Worm (Caenorhabditis elegans) whole organism, L4 larva: ENCODE results near the gene F28H6.8.
A peak's percentile ranks its signal among the peaks of the same experiment; 100 is the strongest.

Experiments used
- Y48G9A.11 ChIP-seq: fragments of 200-800 bp; sonication (Bioruptor generic); IDR thresholded peaks from 2 replicates; pipeline ENCODE4 v1.3.6; 2022; ENCODE audit warnings: missing genetic modification reagents, missing genetic modification characterization, missing compliant biosample characterization
- ceh-44 ChIP-seq: fragments of 200-800 bp; sonication (Bioruptor generic); IDR thresholded peaks from 2 replicates; pipeline ENCODE4 v1.3.6; 2022; ENCODE audit warnings: missing genetic modification reagents, missing genetic modification characterization, missing compliant biosample characterization
- lin-13 ChIP-seq: fragments of 150-350 bp; optimal IDR thresholded peaks from 2 replicates; lab custom pipeline; 2014; ENCODE audit warnings: missing biosample characterization, missing genetic modification reagents, missing genetic modification characterization
- mep-1 ChIP-seq: fragments of 150-350 bp; sonication (generic microtip); optimal IDR thresholded peaks from 3 replicates; lab custom pipeline; 2014; ENCODE audit warnings: missing biosample characterization, missing genetic modification characterization
- mes-2 ChIP-seq: sonication (generic microtip); optimal IDR thresholded peaks from 2 replicates; lab custom pipeline; 2016; ENCODE audit warnings: missing genotype, mild to moderate bottlenecking, missing genetic modification characterization, missing compliant biosample characterization; ENCODE audit not compliant: poor library complexity, severe bottlenecking
- mxl-3 ChIP-seq: fragments of 200-800 bp; sonication (Bioruptor generic); optimal IDR thresholded peaks from 2 replicates; lab custom pipeline; 2018; ENCODE audit warnings: mild to moderate bottlenecking, missing genetic modification characterization, missing compliant biosample characterization
- nhr-11 ChIP-seq: fragments of 150-350 bp; optimal IDR thresholded peaks from 2 replicates; lab custom pipeline; 2014; ENCODE audit warnings: missing biosample characterization, missing genetic modification characterization
- nhr-77 ChIP-seq: fragments of 150-350 bp; optimal IDR thresholded peaks from 2 replicates; lab custom pipeline; 2014; ENCODE audit warnings: missing biosample characterization, missing genetic modification characterization
- skn-1 ChIP-seq: fragments of 150-350 bp; optimal IDR thresholded peaks from 2 replicates; lab custom pipeline; 2014; ENCODE audit warnings: missing biosample characterization, missing genetic modification characterization
- zfp-3 ChIP-seq: fragments of 200-800 bp; sonication (Bioruptor generic); conservative IDR thresholded peaks from 2 replicates; pipeline ENCODE4 v1.3.6; 2022; ENCODE audit warnings: missing genetic modification reagents, missing genetic modification characterization, missing compliant biosample characterization

DNA sequence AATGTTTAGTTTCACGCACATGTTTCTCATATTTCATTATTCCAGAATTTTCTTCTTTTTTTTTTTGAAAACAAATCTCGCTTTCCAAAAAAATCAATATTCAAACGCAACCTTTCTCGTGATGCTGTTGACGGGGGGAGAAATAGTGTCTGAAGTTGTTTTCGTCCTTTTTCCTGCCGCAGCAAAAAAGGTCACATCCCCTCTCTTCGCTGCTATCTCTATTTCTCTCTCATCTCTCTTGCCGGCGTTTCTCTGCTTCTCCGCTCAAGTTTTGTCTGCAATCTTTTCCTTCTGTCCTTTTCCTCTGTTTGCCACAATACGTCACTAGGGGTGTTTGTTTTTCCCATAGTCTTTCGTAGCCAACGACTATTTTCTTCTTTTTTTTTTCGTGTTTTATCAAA lies 12.6 kb upstream of the F28H6.8 start:
- no peak for TF ChIP-seq ceh-44 (GFP tag; lab: Robert Waterston, UW)
- TF ChIP-seq zfp-3, result no peak
- TF ChIP-seq nhr-11 (tag; lab: Kevin White, UChicago), result peak; percentile 79
- TF ChIP-seq lin-13 (GFP tag; lab: Kevin White, UChicago), result no peak
- TF ChIP-seq Y48G9A.11 (GFP tag; lab: Robert Waterston, UW), result no peak
- TF ChIP-seq nhr-77 (tag; lab: Kevin White, UChicago), result peak; percentile 84
- peak; percentile 66 for TF ChIP-seq mes-2 (tag; lab: Kevin White, UChicago)
- TF ChIP-seq mxl-3, result peak; percentile 44
- TF ChIP-seq skn-1 (tag; lab: Kevin White, UChicago), result no peak
- peak; percentile 88 for TF ChIP-seq mep-1 (tag; lab: Kevin White, UChicago)
